Fruit fly (Drosophila melanogaster) whole organism, embryonic: ENCODE data around the gene Hr78.

ENCODE experiments used
- Ada2b ChIP-seq: fragments of 200-800 bp; sonication (Bioruptor generic); IDR thresholded peaks from 2 replicates; pipeline ENCODE4 v1.3.6; 2022; ENCODE audit warnings: missing biosample characterization, missing genetic modification characterization
- Asciz ChIP-seq: fragments of 200-800 bp; sonication (Bioruptor generic); optimal IDR thresholded peaks from 2 replicates; lab custom pipeline; 2017; ENCODE audit warnings: missing biosample characterization, mild to moderate bottlenecking, missing genetic modification characterization, missing genetic modification reagents
- Bteb2 ChIP-seq: fragments of 200-800 bp; sonication (Bioruptor generic); optimal IDR thresholded peaks from 2 replicates; lab custom pipeline; 2016; ENCODE audit warnings: missing biosample characterization, missing genetic modification characterization
- CG10274 ChIP-seq: fragments of 200-800 bp; sonication (Bioruptor generic); optimal IDR thresholded peaks from 3 replicates; lab custom pipeline; 2017; ENCODE audit warnings: missing biosample characterization, mild to moderate bottlenecking, missing genetic modification characterization
- CG10366 ChIP-seq: fragments of 200-800 bp; sonication (Bioruptor generic); IDR thresholded peaks from 2 replicates; pipeline ENCODE4 v1.3.6; 2022; ENCODE audit warnings: missing biosample characterization, missing genetic modification characterization
- CG12219 ChIP-seq: fragments of 200-800 bp; sonication (Bioruptor generic); optimal IDR thresholded peaks from 3 replicates; lab custom pipeline; 2018; ENCODE audit warnings: missing biosample characterization, mild to moderate bottlenecking, missing genetic modification characterization
- CG14667 ChIP-seq: fragments of 200-800 bp; sonication (Bioruptor generic); IDR thresholded peaks from 2 replicates; pipeline ENCODE4 v1.3.6; 2022; ENCODE audit warnings: missing biosample characterization, missing genetic modification characterization
- CG15073 ChIP-seq: fragments of 200-800 bp; sonication (Bioruptor generic); optimal IDR thresholded peaks from 2 replicates; lab custom pipeline; 2016; ENCODE audit warnings: missing biosample characterization, missing genetic modification characterization
- CG15479 ChIP-seq: fragments of 200-800 bp; sonication (Bioruptor generic); optimal IDR thresholded peaks from 3 replicates; lab custom pipeline; 2019; ENCODE audit warnings: missing biosample characterization, mild to moderate bottlenecking, missing genetic modification characterization, moderate library complexity
- CG17361 ChIP-seq: fragments of 200-800 bp; sonication (Bioruptor generic); IDR thresholded peaks from 3 replicates; pipeline ENCODE4 v1.3.6; 2022; ENCODE audit warnings: missing biosample characterization, missing genetic modification characterization
- CG3407 ChIP-seq: fragments of 200-800 bp; sonication (Bioruptor generic); optimal IDR thresholded peaks from 2 replicates; lab custom pipeline; 2018; ENCODE audit warnings: missing biosample characterization, mild to moderate bottlenecking, missing genetic modification characterization
- CG4820 ChIP-seq: fragments of 200-800 bp; sonication (Bioruptor generic); optimal IDR thresholded peaks from 3 replicates; lab custom pipeline; 2016; ENCODE audit warnings: missing biosample characterization, missing genetic modification characterization
- CG6254 ChIP-seq: fragments of 200-800 bp; sonication (Bioruptor generic); optimal IDR thresholded peaks from 3 replicates; lab custom pipeline; 2017; ENCODE audit warnings: mild to moderate bottlenecking, missing biosample characterization, missing genetic modification reagents, missing genetic modification characterization
- CG7556 ChIP-seq: fragments of 200-800 bp; sonication (Bioruptor generic); optimal IDR thresholded peaks from 2 replicates; lab custom pipeline; 2017; ENCODE audit warnings: missing biosample characterization, mild to moderate bottlenecking, missing genetic modification characterization
- CG7963 ChIP-seq: fragments of 200-800 bp; sonication (Bioruptor generic); IDR thresholded peaks from 3 replicates; pipeline ENCODE4 v1.3.6; 2022; ENCODE audit warnings: missing biosample characterization, missing genetic modification characterization; ENCODE audit not compliant: partially characterized antibody
- CG8359 ChIP-seq: fragments of 200-800 bp; sonication (Bioruptor generic); optimal IDR thresholded peaks from 2 replicates; lab custom pipeline; 2017; ENCODE audit warnings: missing biosample characterization, mild to moderate bottlenecking, missing genetic modification characterization, borderline replicate concordance
- CG9215 ChIP-seq: fragments of 200-800 bp; sonication (Bioruptor generic); IDR thresholded peaks from 2 replicates; pipeline ENCODE4 v1.3.6; 2022; ENCODE audit warnings: missing biosample characterization, missing genetic modification characterization
- CG9437 ChIP-seq: fragments of 200-800 bp; sonication (Bioruptor generic); optimal IDR thresholded peaks from 2 replicates; lab custom pipeline; 2018; ENCODE audit warnings: missing biosample characterization, mild to moderate bottlenecking, missing genetic modification characterization
- CG9797 ChIP-seq: fragments of 200-800 bp; sonication (Bioruptor generic); optimal IDR thresholded peaks from 3 replicates; lab custom pipeline; 2018; ENCODE audit warnings: missing biosample characterization, mild to moderate bottlenecking, missing genetic modification characterization
- Dip3 ChIP-seq: fragments of 200-800 bp; sonication (Bioruptor generic); optimal IDR thresholded peaks from 3 replicates; lab custom pipeline; 2016; ENCODE audit warnings: missing biosample characterization, missing genetic modification characterization
- E2f2 ChIP-seq: fragments of 200-800 bp; sonication (Bioruptor generic); IDR thresholded peaks from 2 replicates; pipeline ENCODE4 v1.3.6; 2022; ENCODE audit warnings: missing biosample characterization, missing genetic modification characterization
- Ets65A ChIP-seq: fragments of 200-800 bp; sonication (Bioruptor generic); peaks from one replicate; lab custom pipeline; 2016; ENCODE audit warnings: missing biosample characterization, missing genetic modification characterization
- HmgZ ChIP-seq: fragments of 200-800 bp; sonication (Bioruptor generic); optimal IDR thresholded peaks from 2 replicates; lab custom pipeline; 2018; ENCODE audit warnings: missing biosample characterization, mild to moderate bottlenecking, missing genetic modification characterization
- Hr39 ChIP-seq: fragments of >200 bp; optimal IDR thresholded peaks from 2 replicates; lab custom pipeline; 2017
- Lim3 ChIP-seq: fragments of 200-800 bp; sonication (Bioruptor generic); IDR thresholded peaks from 2 replicates; pipeline ENCODE4 v1.3.6; 2022; ENCODE audit warnings: missing biosample characterization, missing genetic modification characterization
- MBD-R2 ChIP-seq: fragments of 200-800 bp; sonication (Bioruptor generic); IDR thresholded peaks from 2 replicates; pipeline ENCODE4 v1.3.6; 2022; ENCODE audit warnings: missing biosample characterization, missing genetic modification characterization
- MESR4 ChIP-seq: fragments of 200-800 bp; sonication (Bioruptor generic); optimal IDR thresholded peaks from 2 replicates; lab custom pipeline; 2018; ENCODE audit warnings: missing biosample characterization, mild to moderate bottlenecking, missing genetic modification characterization, moderate library complexity
- Med ChIP-seq: fragments of 200-800 bp; sonication (Bioruptor generic); peaks from one replicate; lab custom pipeline; 2016; ENCODE audit warnings: missing biosample characterization, missing genetic modification characterization, mild to moderate bottlenecking, inconsistent platforms, moderate library complexity
- Opbp ChIP-seq: fragments of 200-800 bp; sonication (Bioruptor generic); IDR thresholded peaks from 3 replicates; pipeline ENCODE4 v1.3.6; 2022; ENCODE audit warnings: missing biosample characterization, missing genetic modification characterization; ENCODE audit not compliant: partially characterized antibody
- Six4 ChIP-seq: fragments of 200-800 bp; sonication (Bioruptor generic); optimal IDR thresholded peaks from 2 replicates; lab custom pipeline; 2016; ENCODE audit warnings: missing biosample characterization, missing genetic modification characterization
- bab2 ChIP-seq: fragments of 200-800 bp; sonication (Bioruptor generic); optimal IDR thresholded peaks from 2 replicates; lab custom pipeline; 2016; ENCODE audit warnings: missing biosample characterization, missing genetic modification characterization
- bcd ChIP-seq: fragments of 200-800 bp; sonication (Bioruptor generic); optimal IDR thresholded peaks from 2 replicates; lab custom pipeline; 2017; ENCODE audit warnings: missing biosample characterization, mild to moderate bottlenecking, missing genetic modification characterization
- cad ChIP-seq: fragments of >200 bp; optimal IDR thresholded peaks from 2 replicates; lab custom pipeline; 2017; ENCODE audit warnings: missing biosample characterization, missing genetic modification characterization
- dm ChIP-seq: fragments of 200-800 bp; sonication (Bioruptor generic); optimal IDR thresholded peaks from 3 replicates; lab custom pipeline; 2016; ENCODE audit warnings: missing biosample characterization, missing genetic modification characterization
- fd102C ChIP-seq: fragments of 200-800 bp; sonication (Bioruptor generic); optimal IDR thresholded peaks from 2 replicates; lab custom pipeline; 2018; ENCODE audit warnings: missing biosample characterization, mild to moderate bottlenecking, missing genetic modification characterization, moderate library complexity
- grn ChIP-seq: fragments of 200-800 bp; sonication (Bioruptor generic); optimal IDR thresholded peaks from 3 replicates; lab custom pipeline; 2017; ENCODE audit warnings: missing biosample characterization, missing genetic modification characterization
- hkb ChIP-seq, 2 experiments: fragments of 200-800 bp in 1 of 2; fragments of >200 bp in 1 of 2; sonication (Bioruptor generic) in 1 of 2; IDR thresholded peaks in 1 of 2; optimal IDR thresholded peaks in 1 of 2; 2 replicates each; pipeline versions ENCODE4 v1.3.6 to Lab custom; 2017 to 2022; ENCODE audit warnings: missing biosample characterization in 1 of 2, missing genetic modification characterization in 1 of 2
- jing ChIP-seq: fragments of 200-800 bp; sonication (Bioruptor generic); optimal IDR thresholded peaks from 2 replicates; lab custom pipeline; 2018; ENCODE audit warnings: missing biosample characterization, mild to moderate bottlenecking, missing genetic modification characterization
- klu ChIP-seq: fragments of 200-800 bp; sonication (Bioruptor generic); IDR thresholded peaks from 2 replicates; pipeline ENCODE4 v1.3.6; 2022; ENCODE audit warnings: missing biosample characterization, missing genetic modification characterization
- kni ChIP-seq: fragments of 200-800 bp; sonication (Bioruptor generic); optimal IDR thresholded peaks from 3 replicates; lab custom pipeline; 2017; ENCODE audit warnings: mild to moderate bottlenecking, missing biosample characterization, missing genetic modification reagents, missing genetic modification characterization
- lilli ChIP-seq: fragments of 200-800 bp; sonication (Bioruptor generic); optimal IDR thresholded peaks from 3 replicates; lab custom pipeline; 2016; ENCODE audit warnings: missing biosample characterization, missing genetic modification characterization
- lmd ChIP-seq: fragments of 200-800 bp; sonication (Bioruptor generic); IDR thresholded peaks from 2 replicates; pipeline ENCODE4 v1.3.6; 2022; ENCODE audit warnings: missing biosample characterization, missing genetic modification characterization
- pb ChIP-seq: fragments of 200-800 bp; sonication (Bioruptor generic); optimal IDR thresholded peaks from 3 replicates; lab custom pipeline; 2016; ENCODE audit warnings: missing biosample characterization, missing genetic modification characterization
- ranshi ChIP-seq: fragments of 200-800 bp; sonication (Bioruptor generic); IDR thresholded peaks from 2 replicates; pipeline ENCODE4 v1.3.6; 2022; ENCODE audit warnings: missing biosample characterization, missing genetic modification characterization
- slp2 ChIP-seq: fragments of 200-800 bp; sonication (Bioruptor generic); optimal IDR thresholded peaks from 2 replicates; lab custom pipeline; 2016; ENCODE audit warnings: missing biosample characterization, missing genetic modification characterization
- sqz ChIP-seq: fragments of 200-800 bp; sonication (Bioruptor generic); optimal IDR thresholded peaks from 3 replicates; lab custom pipeline; 2018; ENCODE audit warnings: missing biosample characterization, mild to moderate bottlenecking, missing genetic modification characterization
- stc ChIP-seq: fragments of 200-800 bp; sonication (Bioruptor generic); IDR thresholded peaks from 2 replicates; pipeline ENCODE4 v1.3.6; 2022; ENCODE audit warnings: missing biosample characterization, missing genetic modification characterization
- sug ChIP-seq: fragments of 200-800 bp; optimal IDR thresholded peaks from 2 replicates; lab custom pipeline; 2019; ENCODE audit warnings: missing biosample characterization, mild to moderate bottlenecking, missing genetic modification characterization, moderate library complexity
- tin ChIP-seq: fragments of 200-800 bp; sonication (Bioruptor generic); optimal IDR thresholded peaks from 3 replicates; lab custom pipeline; 2016; ENCODE audit warnings: missing biosample characterization, missing genetic modification characterization
- tx ChIP-seq: fragments of 200-800 bp; sonication (Bioruptor generic); optimal IDR thresholded peaks from 2 replicates; lab custom pipeline; 2016; ENCODE audit warnings: missing biosample characterization, missing genetic modification characterization
- wor ChIP-seq: fragments of 200-800 bp; sonication (Bioruptor generic); IDR thresholded peaks from 2 replicates; pipeline ENCODE4 v1.3.6; 2022; ENCODE audit warnings: missing biosample characterization, missing genetic modification characterization

Gene Hr78

dm6 chr3L:21507354-21507928 is 10.1 kb upstream of the Hr78 start, which contains the start of the genes Glg1 and M6 (continued):
- TF ChIP-seq MESR4 (GFP tag; lab: Kevin White, UChicago) (peak; percentile 58), stc (GFP tag; lab: Robert Waterston, UW) (no peak), lmd (GFP tag; lab: Robert Waterston, UW) (peak; percentile 64), CG6254 (GFP tag; lab: Kevin White, UChicago) (no peak), CG14667 (peak; percentile 15; the same call in 1 of the 2 replicates), CG15479 (GFP tag; lab: Kevin White, UChicago) (no peak), kni (GFP tag; lab: Kevin White, UChicago) (peak; percentile 40), CG9215 (peak; percentile 66), MBD-R2 (GFP tag; lab: Robert Waterston, UW) (peak; percentile 73), CG8359 (GFP tag; lab: Kevin White, UChicago) (no peak), CG17361 (GFP tag; lab: Robert Waterston, UW) (peak; percentile 84), Bteb2 (GFP tag; lab: Kevin White, UChicago) (peak; percentile 59), pb (GFP tag; lab: Kevin White, UChicago) (peak; percentile 56), sug (tag; lab: Kevin White, UChicago) (peak; percentile 74), grn (GFP tag; lab: Kevin White, UChicago) (peak; percentile 93), Hr39 (lab: Kevin White, UChicago) (no peak), lilli (peak; percentile 81), CG12219 (GFP tag; lab: Kevin White, UChicago) (peak; percentile 31), tin (GFP tag; lab: Kevin White, UChicago) (peak; percentile 60), Six4 (GFP tag; lab: Kevin White, UChicago) (peak; percentile 35), CG4820 (GFP tag; lab: Kevin White, UChicago) (peak; percentile 41), CG10366 (GFP tag; lab: Robert Waterston, UW) (peak; percentile 54; the same call in 1 of the 2 replicates), jing (GFP tag; lab: Kevin White, UChicago) (no peak), Ada2b (peak; percentile 40; the same call in 1 of the 2 replicates), ranshi (GFP tag; lab: Robert Waterston, UW) (peak; percentile 69; the same call in 1 of the 2 replicates), Med (peak; percentile 90), dm (GFP tag; lab: Kevin White, UChicago) (peak; percentile 42), hkb (optimal IDR thresholded peaks at IDR 0.05; lab: Kevin White, UChicago) (no peak), hkb (GFP tag; IDR thresholded peaks at IDR 0.05; lab: Robert Waterston, UW) (peak; percentile 68), Asciz (GFP tag; lab: Kevin White, UChicago) (peak; percentile 39), slp2 (GFP tag; lab: Kevin White, UChicago) (peak; percentile 2), Opbp (peak; percentile 89), CG9797 (GFP tag; lab: Kevin White, UChicago) (peak; percentile 37), sqz (GFP tag; lab: Kevin White, UChicago) (no peak), Ets65A (GFP tag; lab: Kevin White, UChicago) (peak; percentile 94), wor (no peak), bcd (GFP tag; lab: Kevin White, UChicago) (peak; percentile 88), klu (GFP tag; lab: Robert Waterston, UW) (no peak), cad (GFP tag; lab: Kevin White, UChicago) (no peak), fd102C (peak; percentile 12), Lim3 (GFP tag; lab: Robert Waterston, UW) (no peak), HmgZ (tag; lab: Kevin White, UChicago) (peak; percentile 72), CG7556 (GFP tag; lab: Kevin White, UChicago) (peak; percentile 61), tx (GFP tag; lab: Kevin White, UChicago) (peak; percentile 36), CG9437 (GFP tag; lab: Kevin White, UChicago) (peak; percentile 38), CG3407 (GFP tag; lab: Kevin White, UChicago) (no peak), CG7963 (GFP tag; lab: Robert Waterston, UW) (peak; percentile 90), E2f2 (GFP tag; lab: Robert Waterston, UW) (peak; percentile 55), Dip3 (GFP tag; lab: Kevin White, UChicago) (peak; percentile 63), bab2 (GFP tag; lab: Kevin White, UChicago) (peak; percentile 66), CG15073 (GFP tag; lab: Kevin White, UChicago) (no peak), CG10274 (GFP tag; lab: Kevin White, UChicago) (no peak)
